Fruit fly (Drosophila melanogaster) whole organism, embryonic: ENCODE data around the gene mof.

ENCODE experiments used
- Asciz ChIP-seq: fragments of 200-800 bp; sonication (Bioruptor generic); optimal IDR thresholded peaks from 2 replicates; lab custom pipeline; 2017; ENCODE audit warnings: missing biosample characterization, mild to moderate bottlenecking, missing genetic modification characterization, missing genetic modification reagents
- B-H1 ChIP-seq: fragments of 200-800 bp; sonication (Bioruptor generic); IDR thresholded peaks from 3 replicates; pipeline ENCODE4 v1.3.6; 2022; ENCODE audit warnings: missing biosample characterization, missing genetic modification characterization
- Blimp-1 ChIP-seq: fragments of 200-800 bp; sonication (Bioruptor generic); optimal IDR thresholded peaks from 3 replicates; lab custom pipeline; 2018; ENCODE audit warnings: missing biosample characterization, missing genetic modification characterization, mild to moderate bottlenecking, moderate library complexity, missing genetic modification reagents
- Bteb2 ChIP-seq: fragments of 200-800 bp; sonication (Bioruptor generic); optimal IDR thresholded peaks from 2 replicates; lab custom pipeline; 2016; ENCODE audit warnings: missing biosample characterization, missing genetic modification characterization
- CG12942 ChIP-seq: fragments of 200-800 bp; sonication (Bioruptor generic); optimal IDR thresholded peaks from 3 replicates; lab custom pipeline; 2016; ENCODE audit warnings: missing biosample characterization, missing genetic modification characterization
- CG1647 ChIP-seq: fragments of 200-800 bp; sonication (Bioruptor generic); optimal IDR thresholded peaks from 3 replicates; lab custom pipeline; 2016; ENCODE audit warnings: missing biosample characterization, missing genetic modification characterization
- CG16863 ChIP-seq: fragments of 200-800 bp; sonication (Bioruptor generic); optimal IDR thresholded peaks from 3 replicates; lab custom pipeline; 2016; ENCODE audit warnings: missing biosample characterization, missing genetic modification characterization
- CG1832 ChIP-seq: fragments of 200-800 bp; sonication (Bioruptor generic); optimal IDR thresholded peaks from 2 replicates; lab custom pipeline; 2017; ENCODE audit warnings: missing biosample characterization, mild to moderate bottlenecking, missing genetic modification characterization, inconsistent platforms
- CG18619 ChIP-seq: fragments of 200-800 bp; sonication (Bioruptor generic); optimal IDR thresholded peaks from 3 replicates; lab custom pipeline; 2017; ENCODE audit warnings: missing biosample characterization, mild to moderate bottlenecking, missing genetic modification characterization
- CG2712 ChIP-seq: fragments of 200-800 bp; optimal IDR thresholded peaks from 3 replicates; lab custom pipeline; 2019; ENCODE audit warnings: missing biosample characterization, mild to moderate bottlenecking, missing genetic modification characterization, moderate library complexity
- CG3995 ChIP-seq: fragments of 200-800 bp; sonication (Bioruptor generic); optimal IDR thresholded peaks from 3 replicates; lab custom pipeline; 2016; ENCODE audit warnings: missing biosample characterization, missing genetic modification characterization
- CG4617 ChIP-seq: fragments of 200-800 bp; sonication (Bioruptor generic); optimal IDR thresholded peaks from 3 replicates; lab custom pipeline; 2016; ENCODE audit warnings: missing biosample characterization, missing genetic modification characterization, borderline replicate concordance
- CG7372 ChIP-seq: fragments of 200-800 bp; sonication (Bioruptor generic); IDR thresholded peaks from 2 replicates; pipeline ENCODE4 v1.3.6; 2022; ENCODE audit warnings: missing biosample characterization, missing genetic modification characterization
- CG7839 ChIP-seq: fragments of 200-800 bp; sonication (Bioruptor generic); optimal IDR thresholded peaks from 3 replicates; lab custom pipeline; 2018; ENCODE audit warnings: missing biosample characterization, mild to moderate bottlenecking, missing genetic modification characterization, moderate library complexity
- CkIIα-i1 ChIP-seq: fragments of 200-800 bp; sonication (Bioruptor generic); IDR thresholded peaks from 2 replicates; pipeline ENCODE4 v1.3.6; 2022; ENCODE audit warnings: missing biosample characterization, missing genetic modification characterization
- Dbx ChIP-seq: fragments of 200-800 bp; sonication (Bioruptor generic); IDR thresholded peaks from 3 replicates; pipeline ENCODE4 v1.3.6; 2022; ENCODE audit warnings: missing biosample characterization, missing genetic modification characterization
- Deaf1 ChIP-seq: fragments of 200-800 bp; optimal IDR thresholded peaks from 3 replicates; lab custom pipeline; 2019; ENCODE audit warnings: missing biosample characterization, mild to moderate bottlenecking, missing genetic modification characterization, moderate library complexity
- Dfd ChIP-seq, 2 experiments: fragments of >200 bp; optimal IDR thresholded peaks; 2 replicates each; lab custom pipeline; 2017; ENCODE audit warnings: missing biosample characterization in 2 of 2, missing genetic modification characterization in 2 of 2
- Dref ChIP-seq: fragments of 200-800 bp; sonication (Bioruptor generic); IDR thresholded peaks from 2 replicates; pipeline ENCODE4 v1.3.6; 2022; ENCODE audit warnings: missing biosample characterization, missing genetic modification characterization
- Elba2 ChIP-seq: fragments of 200-800 bp; sonication (Bioruptor generic); optimal IDR thresholded peaks from 3 replicates; lab custom pipeline; 2016; ENCODE audit warnings: missing biosample characterization, missing genetic modification characterization
- Ets65A ChIP-seq: fragments of 200-800 bp; sonication (Bioruptor generic); peaks from one replicate; lab custom pipeline; 2016; ENCODE audit warnings: missing biosample characterization, missing genetic modification characterization
- Ets97D ChIP-seq: fragments of 200-800 bp; sonication (Bioruptor generic); optimal IDR thresholded peaks from 3 replicates; lab custom pipeline; 2016; ENCODE audit warnings: missing biosample characterization, missing genetic modification characterization
- Hsf ChIP-seq: fragments of 200-800 bp; sonication (Bioruptor generic); optimal IDR thresholded peaks from 3 replicates; lab custom pipeline; 2016; ENCODE audit warnings: missing biosample characterization, missing genetic modification characterization
- Pdp1 ChIP-seq, 2 experiments: fragments of 200-800 bp; sonication (Bioruptor generic); optimal IDR thresholded peaks; 3 replicates each; lab custom pipeline; 2016; ENCODE audit warnings: missing biosample characterization in 2 of 2, missing genetic modification characterization in 2 of 2, mild to moderate bottlenecking in 1 of 2, moderate library complexity in 1 of 2
- abd-A ChIP-seq: fragments of 200-800 bp; sonication (Bioruptor generic); optimal IDR thresholded peaks from 3 replicates; lab custom pipeline; 2019; ENCODE audit warnings: missing biosample characterization, mild to moderate bottlenecking, missing genetic modification characterization, moderate library complexity
- bsh ChIP-seq, 2 experiments: fragments of 200-800 bp; sonication (Bioruptor generic); optimal IDR thresholded peaks; 2 replicates each; lab custom pipeline; 2017 to 2018; ENCODE audit warnings: mild to moderate bottlenecking in 2 of 2, missing biosample characterization in 2 of 2, missing genetic modification characterization in 2 of 2, moderate library complexity in 1 of 2
- dysf ChIP-seq: fragments of 200-800 bp; sonication (Bioruptor generic); IDR thresholded peaks from 3 replicates; pipeline ENCODE4 v1.3.6; 2022; ENCODE audit warnings: missing biosample characterization, missing genetic modification characterization
- fu2 ChIP-seq: fragments of 200-800 bp; sonication (Bioruptor generic); optimal IDR thresholded peaks from 2 replicates; lab custom pipeline; 2016; ENCODE audit warnings: missing biosample characterization, missing genetic modification characterization
- gem ChIP-seq: fragments of 200-800 bp; sonication (Bioruptor generic); optimal IDR thresholded peaks from 2 replicates; lab custom pipeline; 2019; ENCODE audit warnings: missing biosample characterization, mild to moderate bottlenecking, missing genetic modification characterization, moderate library complexity
- gfzf ChIP-seq: fragments of 200-800 bp; sonication (Bioruptor generic); optimal IDR thresholded peaks from 2 replicates; lab custom pipeline; 2016; ENCODE audit warnings: missing biosample characterization, mild to moderate bottlenecking, missing genetic modification characterization, moderate library complexity
- grau ChIP-seq: fragments of 200-800 bp; optimal IDR thresholded peaks from 3 replicates; lab custom pipeline; 2019; ENCODE audit warnings: missing biosample characterization, mild to moderate bottlenecking, missing genetic modification characterization, moderate library complexity
- hb ChIP-seq: fragments of 200-800 bp; sonication (Bioruptor generic); IDR thresholded peaks from 3 replicates; pipeline ENCODE4 v1.3.6; 2022; ENCODE audit warnings: missing biosample characterization, missing genetic modification characterization; ENCODE audit not compliant: partially characterized antibody
- kni ChIP-seq: fragments of 200-800 bp; sonication (Bioruptor generic); optimal IDR thresholded peaks from 3 replicates; lab custom pipeline; 2017; ENCODE audit warnings: mild to moderate bottlenecking, missing biosample characterization, missing genetic modification reagents, missing genetic modification characterization
- lov ChIP-seq, 2 experiments: fragments of 200-800 bp in 1 of 2; fragments of >200 bp in 1 of 2; sonication (Bioruptor generic) in 1 of 2; IDR thresholded peaks in 1 of 2; optimal IDR thresholded peaks in 1 of 2; 2 replicates in 1 of 2; 3 replicates in 1 of 2; pipeline versions ENCODE4 v1.3.6 to Lab custom; 2017 to 2022; ENCODE audit warnings: missing biosample characterization in 1 of 2, missing genetic modification characterization in 1 of 2
- sens ChIP-seq: fragments of 200-800 bp; sonication (Bioruptor generic); peaks from one replicate; lab custom pipeline; 2016; ENCODE audit warnings: missing biosample characterization, missing genetic modification characterization
- tio ChIP-seq: fragments of 200-800 bp; sonication (Bioruptor generic); optimal IDR thresholded peaks from 2 replicates; lab custom pipeline; 2017; ENCODE audit warnings: missing biosample characterization, missing genetic modification characterization, inconsistent platforms
- toy ChIP-seq: fragments of 200-800 bp; sonication (Bioruptor generic); IDR thresholded peaks from 2 replicates; pipeline ENCODE4 v1.3.6; 2022; ENCODE audit warnings: missing biosample characterization, missing genetic modification characterization
- unpg ChIP-seq: fragments of 200-800 bp; sonication (Bioruptor generic); optimal IDR thresholded peaks from 3 replicates; lab custom pipeline; 2018; ENCODE audit warnings: missing biosample characterization, mild to moderate bottlenecking, missing genetic modification characterization, moderate library complexity

Gene mof

DNA sequence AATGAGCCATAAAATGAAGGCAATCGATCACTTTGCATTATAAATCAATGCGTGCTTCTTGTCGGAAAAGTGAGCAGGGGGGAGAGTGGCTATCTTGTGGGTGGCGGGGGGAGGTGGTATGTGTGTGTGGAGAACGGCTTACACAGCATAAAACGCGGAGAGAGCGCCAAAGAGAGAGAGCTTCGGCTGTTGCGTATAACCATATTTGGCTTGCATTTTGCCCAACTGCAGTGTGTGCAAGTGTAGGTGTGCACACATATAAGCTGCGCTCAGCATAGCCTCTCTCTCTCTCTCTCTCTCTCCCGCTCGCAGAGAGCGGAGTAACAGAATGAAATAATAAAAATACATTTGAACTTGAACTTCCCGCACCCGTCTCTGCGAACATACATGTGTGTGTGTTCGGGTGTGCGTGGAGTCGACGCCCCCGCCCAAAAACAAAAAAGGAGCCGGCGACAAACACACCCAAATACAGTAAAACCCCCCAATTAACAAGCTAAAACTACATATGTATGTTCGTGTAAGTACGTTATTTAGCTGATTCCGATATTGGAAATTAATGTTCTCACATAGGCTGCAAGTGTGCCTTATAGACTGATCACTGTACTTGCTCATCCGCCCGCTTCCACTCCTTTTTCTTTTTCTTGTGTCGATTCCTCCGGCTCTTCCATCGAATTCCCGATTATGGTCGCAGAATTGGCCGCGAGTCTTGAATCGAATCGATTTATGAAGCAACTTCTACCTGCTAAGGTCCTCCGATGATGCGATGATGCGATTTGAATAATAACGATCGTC is 10.3 kb upstream of the mof start (continued):
- TF ChIP-seq CG1647: no peak
- TF ChIP-seq CG2712 (tag; lab: Kevin White, UChicago): peak; percentile 55
- 0 out of 3 replicates have a peak, but pooled peaks have one; percentile 9 for TF ChIP-seq Dbx (GFP tag; lab: Robert Waterston, UW)
- TF ChIP-seq CG12942 (GFP tag; lab: Kevin White, UChicago): no peak
- TF ChIP-seq Dfd (GFP tag; optimal IDR thresholded peaks at IDR 0.05; lab: Kevin White, UChicago): no peak
- TF ChIP-seq CG4617: no peak
- no peak for TF ChIP-seq Asciz (GFP tag; lab: Kevin White, UChicago)
- no peak for TF ChIP-seq toy (GFP tag; lab: Robert Waterston, UW)
- no peak for TF ChIP-seq Pdp1 (GFP tag; optimal IDR thresholded peaks at IDR 0.05; lab: Kevin White, UChicago)
- TF ChIP-seq lov (optimal IDR thresholded peaks at IDR 0.05; lab: Kevin White, UChicago): no peak
- 0 out of 3 replicates have a peak, but pooled peaks have one; percentile 48 for TF ChIP-seq lov (GFP tag; IDR thresholded peaks at IDR 0.05; lab: Robert Waterston, UW)
- peak; percentile 32 for TF ChIP-seq abd-A
- TF ChIP-seq Dref (GFP tag; lab: Robert Waterston, UW): no peak
- no peak for TF ChIP-seq Ets97D (GFP tag; lab: Kevin White, UChicago)
- TF ChIP-seq fu2 (GFP tag; lab: Kevin White, UChicago): no peak
- no peak for TF ChIP-seq Bteb2 (GFP tag; lab: Kevin White, UChicago)
- no peak for TF ChIP-seq Blimp-1
- no peak for TF ChIP-seq Elba2 (GFP tag; lab: Kevin White, UChicago)
- peak; percentile 18 for TF ChIP-seq Hsf (GFP tag; lab: Kevin White, UChicago)
- no peak for TF ChIP-seq CkIIα-i1
- no peak for TF ChIP-seq B-H1 (GFP tag; lab: Robert Waterston, UW)
- no peak for TF ChIP-seq gfzf (GFP tag; lab: Kevin White, UChicago)
- TF ChIP-seq CG7839 (tag; lab: Kevin White, UChicago): peak; percentile 18
- TF ChIP-seq CG3995 (GFP tag; lab: Kevin White, UChicago): no peak
- TF ChIP-seq CG16863 (GFP tag; lab: Kevin White, UChicago): peak; percentile 3
- peak; percentile 64 for TF ChIP-seq kni (GFP tag; lab: Kevin White, UChicago)
- peak; percentile 56 for TF ChIP-seq gem (tag; lab: Kevin White, UChicago)
- peak; percentile 8 for TF ChIP-seq CG18619 (GFP tag; lab: Kevin White, UChicago)
- TF ChIP-seq CG7372 (GFP tag; lab: Robert Waterston, UW): no peak
- no peak for TF ChIP-seq Deaf1
- no peak for TF ChIP-seq unpg (GFP tag; lab: Kevin White, UChicago)
- peak; percentile 43; the same call in 1 of the 3 replicates for TF ChIP-seq dysf (GFP tag; lab: Robert Waterston, UW)
- TF ChIP-seq CG1832 (GFP tag; lab: Kevin White, UChicago): no peak
- TF ChIP-seq Ets65A: no peak

DNA sequence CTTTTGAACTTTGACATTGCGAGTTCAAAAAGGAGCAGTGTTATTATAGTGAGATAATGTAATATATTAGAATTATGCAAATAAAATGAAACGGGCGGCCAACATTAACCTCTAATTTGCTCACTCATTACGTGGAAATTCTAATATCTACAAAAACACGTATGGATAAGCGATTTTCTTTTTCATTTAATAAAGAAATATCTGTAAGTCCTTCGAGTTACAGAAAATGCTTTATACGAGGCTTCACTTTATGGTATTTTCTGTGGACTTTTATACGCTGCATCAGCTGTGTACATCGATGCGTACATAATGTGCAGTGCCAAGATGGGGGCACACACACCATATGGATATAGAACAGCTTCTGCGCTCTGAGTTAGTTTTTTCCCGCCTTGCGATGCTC is 9.3 kb upstream of the mof start:
- TF ChIP-seq hb (GFP tag; lab: Robert Waterston, UW): no peak
- no peak for TF ChIP-seq tio (GFP tag; lab: Kevin White, UChicago)
- peak; percentile 5 for TF ChIP-seq grau
- peak in 1 of 2 experiments; percentile 4 for TF ChIP-seq bsh (GFP tag; optimal IDR thresholded peaks at IDR 0.05; lab: Kevin White, UChicago)
- peak; percentile 26 for TF ChIP-seq sens (GFP tag; lab: Kevin White, UChicago)
